Fruit fly (Drosophila melanogaster) whole organism, embryonic: Measurements from ENCODE around the gene sun.

Source experiments
- Ada2b ChIP-seq: fragments of 200-800 bp; sonication (Bioruptor generic); IDR thresholded peaks from 2 replicates; pipeline ENCODE4 v1.3.6; 2022; ENCODE audit warnings: missing biosample characterization, missing genetic modification characterization
- Antp ChIP-seq: fragments of 200-800 bp; sonication (Bioruptor generic); optimal IDR thresholded peaks from 3 replicates; lab custom pipeline; 2016; ENCODE audit warnings: missing biosample characterization, missing genetic modification characterization
- CG11695 ChIP-seq: fragments of 200-800 bp; sonication (Bioruptor generic); IDR thresholded peaks from 3 replicates; pipeline ENCODE4 v1.3.6; 2022; ENCODE audit warnings: missing biosample characterization, missing genetic modification characterization
- CG11723 ChIP-seq: fragments of 200-800 bp; sonication (Bioruptor generic); optimal IDR thresholded peaks from 2 replicates; lab custom pipeline; 2017; ENCODE audit warnings: missing biosample characterization, mild to moderate bottlenecking, missing genetic modification characterization
- CG12219 ChIP-seq: fragments of 200-800 bp; sonication (Bioruptor generic); optimal IDR thresholded peaks from 3 replicates; lab custom pipeline; 2018; ENCODE audit warnings: missing biosample characterization, mild to moderate bottlenecking, missing genetic modification characterization
- CG17385 ChIP-seq: fragments of 200-800 bp; sonication (Bioruptor generic); optimal IDR thresholded peaks from 3 replicates; lab custom pipeline; 2018; ENCODE audit warnings: missing biosample characterization, mild to moderate bottlenecking, missing genetic modification characterization
- CG18476 ChIP-seq: fragments of 200-800 bp; sonication (Bioruptor generic); optimal IDR thresholded peaks from 2 replicates; lab custom pipeline; 2016; ENCODE audit warnings: missing biosample characterization, mild to moderate bottlenecking, missing genetic modification characterization
- CG2120 ChIP-seq: fragments of 200-800 bp; sonication (Bioruptor generic); optimal IDR thresholded peaks from 3 replicates; lab custom pipeline; 2016; ENCODE audit warnings: missing biosample characterization, missing genetic modification characterization
- CG30403 ChIP-seq: fragments of 200-800 bp; sonication (Bioruptor generic); optimal IDR thresholded peaks from 3 replicates; lab custom pipeline; 2016; ENCODE audit warnings: missing biosample characterization, missing genetic modification characterization
- CG32767 ChIP-seq: fragments of 200-800 bp; sonication (Bioruptor generic); IDR thresholded peaks from 2 replicates; pipeline ENCODE4 v1.3.6; 2022; ENCODE audit warnings: missing biosample characterization, missing genetic modification characterization
- CG34422 ChIP-seq: fragments of 200-800 bp; sonication (Bioruptor generic); IDR thresholded peaks from 3 replicates; pipeline ENCODE4 v1.3.6; 2022; ENCODE audit warnings: missing biosample characterization, missing genetic modification characterization
- CG3995 ChIP-seq: fragments of 200-800 bp; sonication (Bioruptor generic); optimal IDR thresholded peaks from 3 replicates; lab custom pipeline; 2016; ENCODE audit warnings: missing biosample characterization, missing genetic modification characterization
- CG4404 ChIP-seq: fragments of 200-800 bp; sonication (Bioruptor generic); IDR thresholded peaks from 2 replicates; pipeline ENCODE4 v1.3.6; 2022; ENCODE audit warnings: missing biosample characterization, missing genetic modification characterization
- CG4854 ChIP-seq: fragments of 200-800 bp; sonication (Bioruptor generic); optimal IDR thresholded peaks from 2 replicates; lab custom pipeline; 2016; ENCODE audit warnings: missing biosample characterization, missing genetic modification characterization, inconsistent platforms
- CG6254 ChIP-seq: fragments of 200-800 bp; sonication (Bioruptor generic); optimal IDR thresholded peaks from 3 replicates; lab custom pipeline; 2017; ENCODE audit warnings: mild to moderate bottlenecking, missing biosample characterization, missing genetic modification reagents, missing genetic modification characterization
- CG7928 ChIP-seq: fragments of 200-800 bp; sonication (Bioruptor generic); optimal IDR thresholded peaks from 2 replicates; lab custom pipeline; 2017; ENCODE audit warnings: missing biosample characterization, mild to moderate bottlenecking, missing genetic modification characterization
- CG8281 ChIP-seq: fragments of 200-800 bp; sonication (Bioruptor generic); optimal IDR thresholded peaks from 2 replicates; lab custom pipeline; 2018; ENCODE audit warnings: missing biosample characterization, mild to moderate bottlenecking, missing genetic modification characterization, moderate library complexity
- CG8924 ChIP-seq: fragments of 200-800 bp; optimal IDR thresholded peaks from 3 replicates; lab custom pipeline; 2019; ENCODE audit warnings: missing biosample characterization, mild to moderate bottlenecking, missing genetic modification characterization, moderate library complexity
- CG8944 ChIP-seq: fragments of 200-800 bp; sonication (Bioruptor generic); optimal IDR thresholded peaks from 3 replicates; lab custom pipeline; 2016; ENCODE audit warnings: missing biosample characterization, missing genetic modification characterization
- Chrac-16 ChIP-seq: fragments of 200-800 bp; sonication (Bioruptor generic); optimal IDR thresholded peaks from 3 replicates; lab custom pipeline; 2016; ENCODE audit warnings: missing biosample characterization, missing genetic modification characterization
- Fer3 ChIP-seq: fragments of 200-800 bp; sonication (Bioruptor generic); optimal IDR thresholded peaks from 2 replicates; lab custom pipeline; 2018; ENCODE audit warnings: missing biosample characterization, mild to moderate bottlenecking, missing genetic modification characterization, moderate library complexity
- Lim3 ChIP-seq: fragments of 200-800 bp; sonication (Bioruptor generic); IDR thresholded peaks from 2 replicates; pipeline ENCODE4 v1.3.6; 2022; ENCODE audit warnings: missing biosample characterization, missing genetic modification characterization
- NC2α ChIP-seq: fragments of 200-800 bp; sonication (Bioruptor generic); optimal IDR thresholded peaks from 2 replicates; lab custom pipeline; 2016; ENCODE audit warnings: missing biosample characterization, missing genetic modification characterization
- Optix ChIP-seq: fragments of 200-800 bp; sonication (Bioruptor generic); IDR thresholded peaks from 3 replicates; pipeline ENCODE4 v1.3.6; 2022; ENCODE audit warnings: missing biosample characterization, missing genetic modification characterization
- Sry-β ChIP-seq: fragments of 200-800 bp; sonication (Bioruptor generic); optimal IDR thresholded peaks from 2 replicates; lab custom pipeline; 2018; ENCODE audit warnings: missing biosample characterization, mild to moderate bottlenecking, missing genetic modification characterization, moderate library complexity
- Tbp ChIP-seq: fragments of >200 bp; optimal IDR thresholded peaks from 2 replicates; lab custom pipeline; 2018; ENCODE audit warnings: missing biosample characterization, missing genetic modification characterization
- abd-A ChIP-seq: fragments of 200-800 bp; sonication (Bioruptor generic); optimal IDR thresholded peaks from 3 replicates; lab custom pipeline; 2019; ENCODE audit warnings: missing biosample characterization, mild to moderate bottlenecking, missing genetic modification characterization, moderate library complexity
- ato ChIP-seq: fragments of 200-800 bp; sonication (Bioruptor generic); IDR thresholded peaks from 2 replicates; pipeline ENCODE4 v1.3.6; 2022; ENCODE audit warnings: missing biosample characterization, missing genetic modification characterization; ENCODE audit not compliant: partially characterized antibody
- bbx ChIP-seq: fragments of 200-800 bp; sonication (Bioruptor generic); IDR thresholded peaks from 2 replicates; pipeline ENCODE4 v1.3.6; 2022; ENCODE audit warnings: missing biosample characterization, missing genetic modification characterization; ENCODE audit not compliant: partially characterized antibody
- cwo ChIP-seq: fragments of 200-800 bp; sonication (Bioruptor generic); optimal IDR thresholded peaks from 3 replicates; lab custom pipeline; 2017; ENCODE audit warnings: missing biosample characterization, missing genetic modification characterization, mild to moderate bottlenecking, moderate library complexity, missing genetic modification reagents
- disco-r ChIP-seq: fragments of 200-800 bp; sonication (Bioruptor generic); optimal IDR thresholded peaks from 2 replicates; lab custom pipeline; 2016; ENCODE audit warnings: missing biosample characterization, missing genetic modification characterization
- dmrt99B ChIP-seq: fragments of 200-800 bp; sonication (Bioruptor generic); optimal IDR thresholded peaks from 2 replicates; lab custom pipeline; 2018; ENCODE audit warnings: missing biosample characterization, mild to moderate bottlenecking, missing genetic modification characterization, moderate library complexity
- ftz-f1 ChIP-seq: fragments of 200-800 bp; sonication (Bioruptor generic); optimal IDR thresholded peaks from 2 replicates; lab custom pipeline; 2016; ENCODE audit warnings: missing biosample characterization, missing genetic modification characterization
- grn ChIP-seq: fragments of 200-800 bp; sonication (Bioruptor generic); optimal IDR thresholded peaks from 3 replicates; lab custom pipeline; 2017; ENCODE audit warnings: missing biosample characterization, missing genetic modification characterization
- gro ChIP-seq: fragments of 200-800 bp; sonication (Bioruptor generic); optimal IDR thresholded peaks from 2 replicates; lab custom pipeline; 2016; ENCODE audit warnings: missing biosample characterization, missing genetic modification characterization
- hb ChIP-seq: fragments of 200-800 bp; sonication (Bioruptor generic); IDR thresholded peaks from 3 replicates; pipeline ENCODE4 v1.3.6; 2022; ENCODE audit warnings: missing biosample characterization, missing genetic modification characterization; ENCODE audit not compliant: partially characterized antibody
- inv ChIP-seq: fragments of 200-800 bp; sonication (Bioruptor generic); IDR thresholded peaks from 2 replicates; pipeline ENCODE4 v1.3.6; 2022; ENCODE audit warnings: missing biosample characterization, missing genetic modification characterization; ENCODE audit not compliant: partially characterized antibody
- mirr ChIP-seq: fragments of 200-800 bp; sonication (Bioruptor generic); optimal IDR thresholded peaks from 3 replicates; lab custom pipeline; 2018; ENCODE audit warnings: missing biosample characterization, mild to moderate bottlenecking, missing genetic modification characterization
- org-1 ChIP-seq: fragments of 200-800 bp; sonication (Bioruptor generic); optimal IDR thresholded peaks from 2 replicates; lab custom pipeline; 2017; ENCODE audit warnings: missing biosample characterization, missing genetic modification characterization
- otp ChIP-seq: fragments of 200-800 bp; sonication (Bioruptor generic); IDR thresholded peaks from 3 replicates; pipeline ENCODE4, ENCODE4 v1.3.6; 2022; ENCODE audit warnings: missing biosample characterization, missing genetic modification characterization
- pfk ChIP-seq: fragments of 200-800 bp; sonication (Bioruptor generic); optimal IDR thresholded peaks from 2 replicates; lab custom pipeline; 2018; ENCODE audit warnings: missing biosample characterization, mild to moderate bottlenecking, missing genetic modification characterization, moderate library complexity
- pzg ChIP-seq: fragments of 200-800 bp; sonication (Bioruptor generic); optimal IDR thresholded peaks from 3 replicates; lab custom pipeline; 2018; ENCODE audit warnings: missing biosample characterization, mild to moderate bottlenecking, missing genetic modification characterization, moderate library complexity
- sim ChIP-seq: fragments of 200-800 bp; sonication (Bioruptor generic); IDR thresholded peaks from 2 replicates; pipeline ENCODE4 v1.3.6; 2022; ENCODE audit warnings: missing biosample characterization, missing genetic modification characterization
- tll ChIP-seq, 2 experiments: fragments of 200-800 bp in 1 of 2; fragments of >200 bp in 1 of 2; sonication (Bioruptor generic) in 1 of 2; optimal IDR thresholded peaks; 2 replicates each; lab custom pipeline; 2017 to 2019; ENCODE audit warnings: missing biosample characterization in 2 of 2, missing genetic modification characterization in 2 of 2, mild to moderate bottlenecking in 1 of 2, moderate library complexity in 1 of 2
- tna ChIP-seq: fragments of 200-800 bp; sonication (Bioruptor generic); IDR thresholded peaks from 2 replicates; pipeline ENCODE4 v1.3.6; 2022; ENCODE audit warnings: missing biosample characterization, missing genetic modification characterization; ENCODE audit not compliant: partially characterized antibody
- usp ChIP-seq: fragments of >200 bp; optimal IDR thresholded peaks from 2 replicates; lab custom pipeline; 2017; ENCODE audit warnings: missing biosample characterization, missing genetic modification characterization
- vvl ChIP-seq: fragments of 200-800 bp; sonication (Bioruptor generic); IDR thresholded peaks from 2 replicates; pipeline ENCODE4 v1.3.6; 2022; ENCODE audit warnings: missing biosample characterization, missing genetic modification characterization
- zf30C ChIP-seq: fragments of 200-800 bp; sonication (Bioruptor generic); optimal IDR thresholded peaks from 3 replicates; lab custom pipeline; 2018; ENCODE audit warnings: missing biosample characterization, mild to moderate bottlenecking, missing genetic modification characterization

The sun gene

DNA sequence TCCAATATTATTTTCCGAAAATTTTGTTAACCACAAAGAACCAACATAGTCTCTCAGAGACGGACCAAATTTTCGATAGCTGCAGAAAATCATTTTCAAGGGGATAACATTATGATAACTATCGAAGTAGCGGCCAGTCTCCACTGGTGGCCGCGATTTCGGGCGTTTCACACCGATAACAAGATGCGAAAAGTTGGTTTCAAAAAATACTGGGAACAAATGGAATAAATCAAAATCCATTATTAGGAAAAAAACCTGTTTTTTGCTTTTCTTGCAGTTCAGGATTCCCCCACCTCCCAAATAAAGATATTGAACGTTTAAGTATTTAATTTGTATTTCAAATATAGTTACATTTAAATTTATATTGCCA is 38.2 kb upstream of the sun start, which contains the start of gene tay (continued):
- TF ChIP-seq Optix (GFP tag; lab: Robert Waterston, UW) (no peak), zf30C (GFP tag; lab: Kevin White, UChicago) (peak; percentile 38), hb (GFP tag; lab: Robert Waterston, UW) (peak; percentile 42; the same call in 1 of the 3 replicates), Antp (GFP tag; lab: Kevin White, UChicago) (peak; percentile 31), ato (GFP tag; lab: Robert Waterston, UW) (peak; percentile 81), gro (GFP tag; lab: Kevin White, UChicago) (no peak)
- TF ChIP-seq, all 482 proteins: peak for 90

DNA sequence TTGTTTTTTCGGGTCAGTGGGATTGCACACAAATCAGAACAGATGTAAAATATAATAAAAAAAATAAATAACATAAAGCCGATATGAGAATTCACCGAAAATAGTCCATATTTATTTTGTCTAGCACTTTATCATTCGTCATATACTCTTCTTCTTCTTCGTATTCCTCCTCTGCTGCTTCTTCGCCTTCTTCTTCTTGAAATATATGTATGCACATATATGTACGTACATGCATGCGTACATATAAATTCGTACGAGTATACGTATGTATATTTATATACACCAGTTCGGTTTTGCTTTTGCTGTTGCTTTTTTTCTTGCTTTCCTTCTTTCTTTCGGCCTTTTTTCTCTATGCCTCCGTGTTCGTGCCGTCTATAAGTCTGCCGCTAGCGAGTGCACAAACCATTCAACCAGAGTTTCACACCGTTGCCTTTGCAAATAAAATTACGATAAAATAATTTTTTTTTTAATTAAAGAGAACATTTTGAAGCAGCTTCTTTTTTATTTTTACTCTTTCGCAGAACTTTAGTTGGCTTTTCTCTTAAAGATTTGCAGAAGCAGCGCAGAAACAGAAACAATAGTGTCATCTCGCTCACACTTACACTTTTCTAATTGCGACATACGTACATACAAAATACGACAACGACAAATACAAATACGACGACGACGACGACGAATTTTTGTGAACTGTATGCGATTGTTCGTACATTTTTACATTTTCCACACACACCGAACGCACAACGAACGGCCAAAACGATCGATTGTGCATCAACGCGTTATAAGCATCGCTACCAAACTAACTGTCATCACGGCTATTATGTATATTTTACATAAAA is 37.6 kb upstream of the sun start:
- TF ChIP-seq Chrac-16 (GFP tag; lab: Kevin White, UChicago) = no peak
- TF ChIP-seq CG34422 (GFP tag; lab: Robert Waterston, UW) = peak; percentile 39; the same call in 1 of the 3 replicates
- no peak for TF ChIP-seq abd-A (tag; lab: Kevin White, UChicago)
- no peak for TF ChIP-seq CG7928 (GFP tag; lab: Kevin White, UChicago)
- no peak for TF ChIP-seq sim (GFP tag; lab: Robert Waterston, UW)
- no peak for TF ChIP-seq Fer3 (tag; lab: Kevin White, UChicago)
- no peak for TF ChIP-seq disco-r
- peak; percentile 99 for TF ChIP-seq CG17385 (GFP tag; lab: Kevin White, UChicago)
- TF ChIP-seq CG6254 (GFP tag; lab: Kevin White, UChicago) = peak; percentile 16
- TF ChIP-seq bbx (GFP tag; lab: Robert Waterston, UW) = no peak
- TF ChIP-seq CG18476 (GFP tag; lab: Kevin White, UChicago) = no peak
- no peak for TF ChIP-seq Tbp
- peak; percentile 48; the same call in 1 of the 2 replicates for TF ChIP-seq CG32767 (GFP tag; lab: Robert Waterston, UW)
- no peak for TF ChIP-seq CG12219 (GFP tag; lab: Kevin White, UChicago)
- TF ChIP-seq Sry-β (GFP tag; lab: Kevin White, UChicago) = no peak
- TF ChIP-seq CG8944 (GFP tag; lab: Kevin White, UChicago) = no peak
- TF ChIP-seq inv (GFP tag; lab: Robert Waterston, UW) = no peak
- no peak for TF ChIP-seq org-1 (GFP tag; lab: Kevin White, UChicago)
- TF ChIP-seq CG11723 (GFP tag; lab: Kevin White, UChicago) = no peak
- no peak for TF ChIP-seq cwo (GFP tag; lab: Kevin White, UChicago)
- no peak for TF ChIP-seq Ada2b
- TF ChIP-seq pfk (GFP tag; lab: Kevin White, UChicago) = no peak
- TF ChIP-seq vvl = no peak
- no peak for TF ChIP-seq CG8281 (tag; lab: Kevin White, UChicago)
- TF ChIP-seq dmrt99B (tag; lab: Kevin White, UChicago) = no peak
- TF ChIP-seq mirr = no peak
- no peak for TF ChIP-seq CG2120 (GFP tag; lab: Kevin White, UChicago)
- no peak for TF ChIP-seq CG3995 (GFP tag; lab: Kevin White, UChicago)
- no peak for TF ChIP-seq CG11695
- TF ChIP-seq tna (GFP tag; lab: Robert Waterston, UW) = no peak
- TF ChIP-seq ftz-f1 (GFP tag; lab: Kevin White, UChicago) = no peak
- peak; percentile 13 for TF ChIP-seq CG8924
- no peak for TF ChIP-seq usp (GFP tag; lab: Kevin White, UChicago)
- no peak for TF ChIP-seq grn (GFP tag; lab: Kevin White, UChicago)
- TF ChIP-seq NC2α = no peak
- TF ChIP-seq otp (GFP tag; lab: Robert Waterston, UW) = no peak
- TF ChIP-seq Lim3 = no peak
- TF ChIP-seq tll (GFP tag; optimal IDR thresholded peaks at IDR 0.05; lab: Kevin White, UChicago) = no peak
- peak; percentile 29 for TF ChIP-seq pzg
- TF ChIP-seq CG4404 = no peak
- no peak for TF ChIP-seq CG30403
- no peak for TF ChIP-seq CG4854 (GFP tag; lab: Kevin White, UChicago)
